Fruit fly (Drosophila melanogaster) whole organism, embryonic: ENCODE measurements around the gene CG8568.
A peak's percentile ranks its signal among the peaks of the same experiment; 100 is the strongest.

ENCODE experiments used
- Antp ChIP-seq: fragments of 200-800 bp; sonication (Bioruptor generic); optimal IDR thresholded peaks from 3 replicates; lab custom pipeline; 2016; ENCODE audit warnings: missing biosample characterization, missing genetic modification characterization
- C15 ChIP-seq: fragments of 200-800 bp; sonication (Bioruptor generic); IDR thresholded peaks from 3 replicates; pipeline ENCODE4 v1.3.6; 2022; ENCODE audit warnings: missing biosample characterization, missing genetic modification characterization
- CG12236 ChIP-seq: fragments of 200-800 bp; sonication (Bioruptor generic); optimal IDR thresholded peaks from 2 replicates; lab custom pipeline; 2016; ENCODE audit warnings: missing biosample characterization, missing genetic modification characterization
- CG15514 ChIP-seq: fragments of 200-800 bp; sonication (Bioruptor generic); optimal IDR thresholded peaks from 3 replicates; lab custom pipeline; 2017; ENCODE audit warnings: missing biosample characterization, missing genetic modification characterization, mild to moderate bottlenecking, moderate library complexity, missing genetic modification reagents
- CG16779 ChIP-seq: fragments of 200-800 bp; sonication (Bioruptor generic); IDR thresholded peaks from 2 replicates; pipeline ENCODE4 v1.3.6; 2022; ENCODE audit warnings: missing biosample characterization, missing genetic modification characterization
- CG17186 ChIP-seq: fragments of 200-800 bp; sonication (Bioruptor generic); optimal IDR thresholded peaks from 3 replicates; lab custom pipeline; 2017; ENCODE audit warnings: missing biosample characterization, missing genetic modification reagents, missing genetic modification characterization
- CG17385 ChIP-seq: fragments of 200-800 bp; sonication (Bioruptor generic); optimal IDR thresholded peaks from 3 replicates; lab custom pipeline; 2018; ENCODE audit warnings: missing biosample characterization, mild to moderate bottlenecking, missing genetic modification characterization
- CG17802 ChIP-seq: fragments of 200-800 bp; sonication (Bioruptor generic); optimal IDR thresholded peaks from 2 replicates; lab custom pipeline; 2018; ENCODE audit warnings: missing biosample characterization, mild to moderate bottlenecking, missing genetic modification characterization, moderate library complexity
- CG18011 ChIP-seq: fragments of 200-800 bp; sonication (Bioruptor generic); optimal IDR thresholded peaks from 2 replicates; lab custom pipeline; 2017; ENCODE audit warnings: missing biosample characterization, missing genetic modification characterization, mild to moderate bottlenecking, moderate library complexity, missing genotype
- CG2116 ChIP-seq: fragments of 200-800 bp; sonication (Bioruptor generic); optimal IDR thresholded peaks from 3 replicates; lab custom pipeline; 2018; ENCODE audit warnings: missing biosample characterization, mild to moderate bottlenecking, missing genetic modification characterization
- CG2120 ChIP-seq: fragments of 200-800 bp; sonication (Bioruptor generic); optimal IDR thresholded peaks from 3 replicates; lab custom pipeline; 2016; ENCODE audit warnings: missing biosample characterization, missing genetic modification characterization
- CG2202 ChIP-seq: fragments of 200-800 bp; sonication (Bioruptor generic); optimal IDR thresholded peaks from 2 replicates; lab custom pipeline; 2018; ENCODE audit warnings: missing biosample characterization, mild to moderate bottlenecking, missing genetic modification characterization
- CG31388 ChIP-seq: fragments of 200-800 bp; sonication (Bioruptor generic); optimal IDR thresholded peaks from 2 replicates; lab custom pipeline; 2016; ENCODE audit warnings: missing biosample characterization, missing genetic modification characterization
- CG33213 ChIP-seq: fragments of 200-800 bp; sonication (Bioruptor generic); optimal IDR thresholded peaks from 3 replicates; lab custom pipeline; 2016; ENCODE audit warnings: missing biosample characterization, missing genetic modification characterization
- CG33557 ChIP-seq: fragments of 200-800 bp; sonication (Bioruptor generic); optimal IDR thresholded peaks from 2 replicates; lab custom pipeline; 2019; ENCODE audit warnings: missing biosample characterization, mild to moderate bottlenecking, missing genetic modification characterization, moderate library complexity
- CG42726 ChIP-seq: fragments of 200-800 bp; sonication (Bioruptor generic); IDR thresholded peaks from 2 replicates; pipeline ENCODE4 v1.3.6; 2022; ENCODE audit warnings: missing biosample characterization, missing genetic modification characterization; ENCODE audit not compliant: partially characterized antibody
- CG6272 ChIP-seq: fragments of 200-800 bp; sonication (Bioruptor generic); IDR thresholded peaks from 2 replicates; pipeline ENCODE4 v1.3.6; 2022; ENCODE audit warnings: missing biosample characterization, missing genetic modification characterization
- CG6813 ChIP-seq: fragments of 200-800 bp; sonication (Bioruptor generic); optimal IDR thresholded peaks from 2 replicates; lab custom pipeline; 2017; ENCODE audit warnings: missing biosample characterization, missing genetic modification characterization, mild to moderate bottlenecking, moderate library complexity, missing genetic modification reagents
- CG8281 ChIP-seq: fragments of 200-800 bp; sonication (Bioruptor generic); optimal IDR thresholded peaks from 2 replicates; lab custom pipeline; 2018; ENCODE audit warnings: missing biosample characterization, mild to moderate bottlenecking, missing genetic modification characterization, moderate library complexity
- CG8388 ChIP-seq: fragments of 200-800 bp; sonication (Bioruptor generic); optimal IDR thresholded peaks from 2 replicates; lab custom pipeline; 2019; ENCODE audit warnings: missing biosample characterization, mild to moderate bottlenecking, missing genetic modification characterization, moderate library complexity
- CG8765 ChIP-seq: fragments of 200-800 bp; sonication (Bioruptor generic); IDR thresholded peaks from 2 replicates; pipeline ENCODE4 v1.3.6; 2022; ENCODE audit warnings: missing biosample characterization, missing genetic modification characterization
- Dbx ChIP-seq: fragments of 200-800 bp; sonication (Bioruptor generic); IDR thresholded peaks from 3 replicates; pipeline ENCODE4 v1.3.6; 2022; ENCODE audit warnings: missing biosample characterization, missing genetic modification characterization
- Dip3 ChIP-seq: fragments of 200-800 bp; sonication (Bioruptor generic); optimal IDR thresholded peaks from 3 replicates; lab custom pipeline; 2016; ENCODE audit warnings: missing biosample characterization, missing genetic modification characterization
- Gsc ChIP-seq: fragments of 200-800 bp; sonication (Bioruptor generic); IDR thresholded peaks from 2 replicates; pipeline ENCODE4 v1.3.6; 2022; ENCODE audit warnings: missing biosample characterization, missing genetic modification characterization
- MESR4 ChIP-seq: fragments of 200-800 bp; sonication (Bioruptor generic); optimal IDR thresholded peaks from 2 replicates; lab custom pipeline; 2018; ENCODE audit warnings: missing biosample characterization, mild to moderate bottlenecking, missing genetic modification characterization, moderate library complexity
- MTF-1 ChIP-seq: fragments of 200-800 bp; sonication (Bioruptor generic); optimal IDR thresholded peaks from 2 replicates; lab custom pipeline; 2018; ENCODE audit warnings: missing biosample characterization, mild to moderate bottlenecking, missing genetic modification characterization, borderline replicate concordance
- NFAT ChIP-seq: fragments of 200-800 bp; sonication (Bioruptor generic); IDR thresholded peaks from 2 replicates; pipeline ENCODE4 v1.3.6; 2022; ENCODE audit warnings: missing biosample characterization, missing genetic modification characterization
- Nf-YA ChIP-seq: fragments of 200-800 bp; sonication (Bioruptor generic); IDR thresholded peaks from 2 replicates; pipeline ENCODE4 v1.3.6; 2022; ENCODE audit warnings: missing biosample characterization, missing genetic modification characterization
- Tbp ChIP-seq: fragments of >200 bp; optimal IDR thresholded peaks from 2 replicates; lab custom pipeline; 2018; ENCODE audit warnings: missing biosample characterization, missing genetic modification characterization
- YL-1 ChIP-seq: fragments of 200-800 bp; sonication (Bioruptor generic); optimal IDR thresholded peaks from 3 replicates; lab custom pipeline; 2017; ENCODE audit warnings: missing biosample characterization, mild to moderate bottlenecking, missing genetic modification characterization
- ab ChIP-seq: fragments of 200-800 bp; sonication (Bioruptor generic); optimal IDR thresholded peaks from 2 replicates; lab custom pipeline; 2016; ENCODE audit warnings: missing biosample characterization, missing genetic modification characterization
- amos ChIP-seq: fragments of 200-800 bp; sonication (Bioruptor generic); IDR thresholded peaks from 2 replicates; pipeline ENCODE4 v1.3.6; 2022; ENCODE audit warnings: missing biosample characterization, missing genetic modification characterization; ENCODE audit not compliant: partially characterized antibody
- ash1 ChIP-seq: fragments of 200-800 bp; sonication (Bioruptor generic); optimal IDR thresholded peaks from 2 replicates; lab custom pipeline; 2018; ENCODE audit warnings: missing biosample characterization, mild to moderate bottlenecking, missing genetic modification characterization
- bsh ChIP-seq, 2 experiments: fragments of 200-800 bp; sonication (Bioruptor generic); optimal IDR thresholded peaks; 2 replicates each; lab custom pipeline; 2017 to 2018; ENCODE audit warnings: mild to moderate bottlenecking in 2 of 2, missing biosample characterization in 2 of 2, missing genetic modification characterization in 2 of 2, moderate library complexity in 1 of 2
- cg ChIP-seq: fragments of 200-800 bp; sonication (Bioruptor generic); optimal IDR thresholded peaks from 3 replicates; lab custom pipeline; 2019; ENCODE audit warnings: missing biosample characterization, mild to moderate bottlenecking, missing genetic modification characterization, moderate library complexity
- chif ChIP-seq, 2 experiments: fragments of 200-800 bp; sonication (Bioruptor generic); optimal IDR thresholded peaks; 3 replicates each; lab custom pipeline; 2016; ENCODE audit warnings: missing biosample characterization in 2 of 2, missing genetic modification characterization in 2 of 2
- danr ChIP-seq: fragments of 200-800 bp; sonication (Bioruptor generic); IDR thresholded peaks from 2 replicates; pipeline ENCODE4 v1.3.6; 2022; ENCODE audit warnings: missing biosample characterization, missing genetic modification characterization
- dimm ChIP-seq: fragments of 200-800 bp; sonication (Bioruptor generic); IDR thresholded peaks from 2 replicates; pipeline ENCODE4 v1.3.6; 2022; ENCODE audit warnings: missing biosample characterization, missing genetic modification characterization
- dysf ChIP-seq: fragments of 200-800 bp; sonication (Bioruptor generic); IDR thresholded peaks from 3 replicates; pipeline ENCODE4 v1.3.6; 2022; ENCODE audit warnings: missing biosample characterization, missing genetic modification characterization
- ems ChIP-seq: fragments of 200-800 bp; sonication (Bioruptor generic); optimal IDR thresholded peaks from 3 replicates; lab custom pipeline; 2016; ENCODE audit warnings: missing biosample characterization, missing genetic modification characterization
- gcm ChIP-seq: fragments of 200-800 bp; sonication (Bioruptor generic); optimal IDR thresholded peaks from 2 replicates; lab custom pipeline; 2019; ENCODE audit warnings: missing biosample characterization, mild to moderate bottlenecking, missing genetic modification characterization, moderate library complexity
- hkb ChIP-seq, 2 experiments: fragments of 200-800 bp in 1 of 2; fragments of >200 bp in 1 of 2; sonication (Bioruptor generic) in 1 of 2; IDR thresholded peaks in 1 of 2; optimal IDR thresholded peaks in 1 of 2; 2 replicates each; pipeline versions ENCODE4 v1.3.6 to Lab custom; 2017 to 2022; ENCODE audit warnings: missing biosample characterization in 1 of 2, missing genetic modification characterization in 1 of 2
- hth ChIP-seq: fragments of >200 bp; optimal IDR thresholded peaks from 2 replicates; lab custom pipeline; 2017; ENCODE audit warnings: inconsistent platforms
- klu ChIP-seq: fragments of 200-800 bp; sonication (Bioruptor generic); IDR thresholded peaks from 2 replicates; pipeline ENCODE4 v1.3.6; 2022; ENCODE audit warnings: missing biosample characterization, missing genetic modification characterization
- maf-S ChIP-seq: fragments of 200-800 bp; sonication (Bioruptor generic); optimal IDR thresholded peaks from 2 replicates; lab custom pipeline; 2016; ENCODE audit warnings: missing biosample characterization, missing genetic modification characterization
- p53 ChIP-seq: fragments of 200-800 bp; sonication (Bioruptor generic); optimal IDR thresholded peaks from 2 replicates; lab custom pipeline; 2016; ENCODE audit warnings: missing biosample characterization, missing genetic modification characterization
- peb ChIP-seq: fragments of 200-800 bp; sonication (Bioruptor generic); IDR thresholded peaks from 2 replicates; pipeline ENCODE4 v1.3.6; 2022; ENCODE audit warnings: missing biosample characterization, missing genetic modification characterization
- ro ChIP-seq: fragments of 200-800 bp; sonication (Bioruptor generic); IDR thresholded peaks from 2 replicates; pipeline ENCODE4 v1.3.6; 2022; ENCODE audit warnings: missing biosample characterization, missing genetic modification characterization
- sens ChIP-seq: fragments of 200-800 bp; sonication (Bioruptor generic); peaks from one replicate; lab custom pipeline; 2016; ENCODE audit warnings: missing biosample characterization, missing genetic modification characterization
- ttk ChIP-seq: fragments of 200-800 bp; sonication (Bioruptor generic); IDR thresholded peaks from 2 replicates; pipeline ENCODE4 v2.1.2; 2022; ENCODE audit warnings: missing biosample characterization, missing genetic modification characterization
- twi ChIP-seq: fragments of 200-800 bp; optimal IDR thresholded peaks from 2 replicates; lab custom pipeline; 2019; ENCODE audit warnings: missing biosample characterization, mild to moderate bottlenecking, missing genetic modification characterization, moderate library complexity
- wdn ChIP-seq: fragments of 200-800 bp; sonication (Bioruptor generic); IDR thresholded peaks from 2 replicates; pipeline ENCODE4 v1.3.6; 2022; ENCODE audit warnings: missing biosample characterization, missing genetic modification characterization

Gene CG8568

DNA sequence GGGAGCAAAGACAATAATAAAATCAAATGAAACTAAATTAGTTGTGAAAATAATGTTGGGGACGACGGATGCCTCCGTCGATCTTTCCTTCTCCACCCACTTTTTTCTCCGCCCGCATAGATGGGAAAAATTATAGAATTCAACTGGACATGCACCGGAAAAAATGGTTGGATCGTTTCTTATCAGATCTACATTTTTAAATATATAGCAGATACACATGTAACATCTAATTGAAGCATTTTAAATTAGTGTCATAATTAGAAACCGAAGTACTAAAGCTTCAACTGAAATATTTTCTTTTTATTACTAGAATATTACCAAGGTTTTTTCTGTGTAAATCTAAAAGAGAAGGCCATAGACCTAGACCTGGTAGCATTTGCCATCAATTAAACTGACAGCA is 49.2 kb upstream of the CG8568 start (continued):
- peak; percentile 5 for TF ChIP-seq cg (GFP tag; lab: Kevin White, UChicago)
- no peak for TF ChIP-seq CG33557 (GFP tag; lab: Kevin White, UChicago)
- TF ChIP-seq chif (GFP tag; optimal IDR thresholded peaks at IDR 0.05; lab: Kevin White, UChicago) = peak in 1 of 2 experiments; percentile 2
- TF ChIP-seq p53 (GFP tag; lab: Kevin White, UChicago) = no peak
- no peak for TF ChIP-seq peb
- no peak for TF ChIP-seq CG2120 (GFP tag; lab: Kevin White, UChicago)
- TF ChIP-seq CG17802 (tag; lab: Kevin White, UChicago) = no peak
- no peak for TF ChIP-seq MTF-1
- no peak for TF ChIP-seq dimm (GFP tag; lab: Robert Waterston, UW)
- no peak for TF ChIP-seq CG6813
- TF ChIP-seq sens (GFP tag; lab: Kevin White, UChicago) = peak; percentile 84
- no peak for TF ChIP-seq CG2202
- no peak for TF ChIP-seq hth
- peak; percentile 47; the same call in 1 of the 3 replicates for TF ChIP-seq dysf (GFP tag; lab: Robert Waterston, UW)
- TF ChIP-seq ab (GFP tag; lab: Kevin White, UChicago) = no peak
- peak in 1 of 2 experiments; percentile 12 for TF ChIP-seq bsh (GFP tag; optimal IDR thresholded peaks at IDR 0.05; lab: Kevin White, UChicago)
- no peak for TF ChIP-seq CG16779 (GFP tag; lab: Robert Waterston, UW)
- no peak for TF ChIP-seq CG15514 (GFP tag; lab: Kevin White, UChicago)
- TF ChIP-seq CG42726 (GFP tag; lab: Robert Waterston, UW) = no peak
- TF ChIP-seq wdn = no peak
- TF ChIP-seq Antp (GFP tag; lab: Kevin White, UChicago) = no peak
- no peak for TF ChIP-seq CG31388 (GFP tag; lab: Kevin White, UChicago)
- no peak for TF ChIP-seq amos (GFP tag; lab: Robert Waterston, UW)
- TF ChIP-seq CG18011 (GFP tag; lab: Kevin White, UChicago) = no peak
- no peak for TF ChIP-seq NFAT (GFP tag; lab: Robert Waterston, UW)
- peak; percentile 69 for TF ChIP-seq gcm
- TF ChIP-seq CG8281 (tag; lab: Kevin White, UChicago) = no peak
- TF ChIP-seq hkb (optimal IDR thresholded peaks at IDR 0.05; lab: Kevin White, UChicago) = no peak
- TF ChIP-seq hkb (GFP tag; IDR thresholded peaks at IDR 0.05; lab: Robert Waterston, UW) = no peak
- no peak for TF ChIP-seq ash1
- TF ChIP-seq C15 = no peak
- no peak for TF ChIP-seq CG33213 (GFP tag; lab: Kevin White, UChicago)
- no peak for TF ChIP-seq klu (GFP tag; lab: Robert Waterston, UW)
- TF ChIP-seq ttk (GFP tag; lab: Robert Waterston, UW) = peak; percentile 29; the same call in 1 of the 2 replicates
- TF ChIP-seq Nf-YA (GFP tag; lab: Robert Waterston, UW) = no peak
- 0 out of 2 replicates have a peak, but pooled peaks have one; percentile 17 for TF ChIP-seq danr (GFP tag; lab: Robert Waterston, UW)
- TF ChIP-seq CG12236 (GFP tag; lab: Kevin White, UChicago) = no peak
- TF ChIP-seq CG6272 (GFP tag; lab: Robert Waterston, UW) = no peak
- no peak for TF ChIP-seq Gsc (GFP tag; lab: Robert Waterston, UW)
- TF ChIP-seq MESR4 (GFP tag; lab: Kevin White, UChicago) = no peak
- TF ChIP-seq CG2116 (GFP tag; lab: Kevin White, UChicago) = no peak
- no peak for TF ChIP-seq Dbx
- no peak for TF ChIP-seq Dip3 (GFP tag; lab: Kevin White, UChicago)
- no peak for TF ChIP-seq CG17385 (GFP tag; lab: Kevin White, UChicago)
- TF ChIP-seq CG8765 (GFP tag; lab: Robert Waterston, UW) = no peak
- TF ChIP-seq YL-1 (GFP tag; lab: Kevin White, UChicago) = no peak
- TF ChIP-seq CG8388 (GFP tag; lab: Kevin White, UChicago) = no peak
- TF ChIP-seq CG17186 (GFP tag; lab: Kevin White, UChicago) = no peak
- no peak for TF ChIP-seq ro
- no peak for TF ChIP-seq ems (GFP tag; lab: Kevin White, UChicago)
- no peak for TF ChIP-seq twi
- no peak for TF ChIP-seq maf-S (GFP tag; lab: Kevin White, UChicago)
- no peak for TF ChIP-seq Tbp (GFP tag; lab: Kevin White, UChicago)
